Worm (Caenorhabditis elegans) whole organism, L4 larva: ENCODE measurements around the gene hpo-15.

Experiments used
- F10B5.3 ChIP-seq: sonication (generic microtip); optimal IDR thresholded peaks from 2 replicates; lab custom pipeline; 2016; ENCODE audit warnings: mild to moderate bottlenecking, missing genetic modification characterization, missing compliant biosample characterization
- F37D6.2 ChIP-seq: sonication (generic microtip); optimal IDR thresholded peaks from 2 replicates; lab custom pipeline; 2016; ENCODE audit warnings: mild to moderate bottlenecking, missing genetic modification characterization, missing compliant biosample characterization
- F49E8.2 ChIP-seq: sonication (generic microtip); optimal IDR thresholded peaks from 2 replicates; lab custom pipeline; 2016; ENCODE audit warnings: missing compliant biosample characterization, mild to moderate bottlenecking, missing genetic modification characterization, borderline replicate concordance
- R02D3.7 ChIP-seq: fragments of 150-350 bp; sonication (generic microtip); optimal IDR thresholded peaks from 3 replicates; lab custom pipeline; 2014; ENCODE audit warnings: missing biosample characterization, missing genetic modification characterization
- T20F7.1 ChIP-seq: fragments of 200-800 bp; sonication (Bioruptor generic); optimal IDR thresholded peaks from 2 replicates; lab custom pipeline; 2018; ENCODE audit warnings: mild to moderate bottlenecking, missing genetic modification characterization, missing compliant biosample characterization
- Y105C5A.15 ChIP-seq: fragments of 200-800 bp; sonication (Bioruptor generic); IDR thresholded peaks from 2 replicates; pipeline ENCODE4 v1.3.6; 2022; ENCODE audit warnings: missing genetic modification characterization, missing compliant biosample characterization
- ZK546.5 ChIP-seq, 2 experiments: sonication (generic microtip); optimal IDR thresholded peaks; 2 replicates each; lab custom pipeline; 2017; ENCODE audit warnings: missing biosample characterization in 2 of 2, missing genetic modification characterization in 2 of 2
- aha-1 ChIP-seq: fragments of 150-350 bp; peaks from one replicate; lab custom pipeline; 2014; ENCODE audit warnings: missing biosample characterization, missing genetic modification characterization
- ama-1 ChIP-seq: fragments of 150-350 bp; optimal IDR thresholded peaks from 2 replicates; lab custom pipeline; 2014; ENCODE audit warnings: inconsistent platforms, mixed read lengths
- ceh-28 ChIP-seq: fragments of 150-350 bp; optimal IDR thresholded peaks from 2 replicates; lab custom pipeline; 2014; ENCODE audit warnings: missing biosample characterization, missing genetic modification reagents, missing genetic modification characterization
- cey-2 ChIP-seq: sonication (generic microtip); optimal IDR thresholded peaks from 3 replicates; lab custom pipeline; 2017; ENCODE audit warnings: missing genetic modification characterization, mild to moderate bottlenecking, missing compliant biosample characterization, antibody characterized with exemption, borderline replicate concordance; ENCODE audit not compliant: insufficient read depth
- daf-12 ChIP-seq: fragments of 150-350 bp; optimal IDR thresholded peaks from 2 replicates; lab custom pipeline; 2014; ENCODE audit warnings: missing biosample characterization, missing genetic modification reagents, missing genetic modification characterization
- daf-16 ChIP-seq, 3 experiments: sonication (generic microtip); optimal IDR thresholded peaks; 2 replicates each; lab custom pipeline; 2016 to 2017; ENCODE audit warnings: missing genetic modification characterization in 3 of 3, missing genetic modification reagents in 3 of 3, mild to moderate bottlenecking in 2 of 3, missing compliant biosample characterization in 2 of 3, missing biosample characterization in 1 of 3, moderate library complexity in 1 of 3
- daf-8 ChIP-seq: fragments of 200-800 bp; sonication (Bioruptor generic); IDR thresholded peaks from 2 replicates; pipeline ENCODE4 v1.3.6; 2022; ENCODE audit warnings: missing genetic modification characterization, missing compliant biosample characterization
- dmd-6 ChIP-seq: fragments of 200-800 bp; sonication (Bioruptor generic); IDR thresholded peaks from 2 replicates; pipeline ENCODE4 v1.3.6; 2022; ENCODE audit warnings: missing genetic modification reagents, missing genetic modification characterization, missing compliant biosample characterization
- dve-1 ChIP-seq: sonication (generic microtip); optimal IDR thresholded peaks from 2 replicates; lab custom pipeline; 2017; ENCODE audit warnings: antibody characterized with exemption, mild to moderate bottlenecking, missing genetic modification characterization, missing compliant biosample characterization; ENCODE audit not compliant: insufficient read depth
- egl-27 ChIP-seq: sonication (generic microtip); optimal IDR thresholded peaks from 3 replicates; lab custom pipeline; 2017; ENCODE audit warnings: missing biosample characterization, missing genetic modification reagents, missing genetic modification characterization
- egl-43 ChIP-seq: fragments of 200-800 bp; sonication (Bioruptor generic); IDR thresholded peaks from 2 replicates; pipeline ENCODE4 v1.3.6; 2022; ENCODE audit warnings: missing genetic modification reagents, missing genetic modification characterization, missing compliant biosample characterization
- fkh-10 ChIP-seq: fragments of 150-350 bp; optimal IDR thresholded peaks from 2 replicates; lab custom pipeline; 2014; ENCODE audit warnings: missing biosample characterization, missing genetic modification reagents, missing genetic modification characterization
- hlh-11 ChIP-seq: fragments of 200-800 bp; sonication (Bioruptor generic); optimal IDR thresholded peaks from 2 replicates; lab custom pipeline; 2018; ENCODE audit warnings: mild to moderate bottlenecking, missing genetic modification characterization, missing compliant biosample characterization
- hmg-1.1 ChIP-seq: fragments of 200-800 bp; sonication (Bioruptor generic); IDR thresholded peaks from 2 replicates; pipeline ENCODE4 v1.3.6; 2022; ENCODE audit warnings: missing genetic modification reagents, missing genetic modification characterization, missing compliant biosample characterization
- jun-1 ChIP-seq: fragments of 150-350 bp; optimal IDR thresholded peaks from 2 replicates; lab custom pipeline; 2014; ENCODE audit warnings: missing biosample characterization, missing genetic modification reagents, missing genetic modification characterization
- lim-7 ChIP-seq: fragments of 200-800 bp; sonication (Bioruptor generic); IDR thresholded peaks from 2 replicates; pipeline ENCODE4 v1.3.6; 2022; ENCODE audit warnings: missing genetic modification characterization, missing compliant biosample characterization
- lin-13 ChIP-seq: fragments of 150-350 bp; optimal IDR thresholded peaks from 2 replicates; lab custom pipeline; 2014; ENCODE audit warnings: missing biosample characterization, missing genetic modification reagents, missing genetic modification characterization
- lin-15B ChIP-seq: fragments of 150-350 bp; sonication (generic microtip); optimal IDR thresholded peaks from 3 replicates; lab custom pipeline; 2014; ENCODE audit warnings: missing biosample characterization, missing genetic modification characterization
- lin-38 ChIP-seq: fragments of 200-800 bp; sonication (Bioruptor generic); IDR thresholded peaks from 2 replicates; pipeline ENCODE4 v1.3.6; 2022; ENCODE audit warnings: missing genetic modification reagents, missing genetic modification characterization, missing compliant biosample characterization
- lin-39 ChIP-seq: fragments of 150-350 bp; optimal IDR thresholded peaks from 2 replicates; lab custom pipeline; 2014; ENCODE audit warnings: missing biosample characterization, missing genetic modification reagents, missing genetic modification characterization
- madf-5 ChIP-seq, 2 experiments: fragments of 200-800 bp; sonication (Bioruptor generic); IDR thresholded peaks; 2 replicates each; pipeline ENCODE4 v1.3.6; 2022; ENCODE audit warnings: missing compliant biosample characterization in 2 of 2, missing genetic modification characterization in 2 of 2
- mdt-29 ChIP-seq: fragments of 200-800 bp; sonication (Bioruptor generic); IDR thresholded peaks from 2 replicates; pipeline ENCODE4 v1.3.6; 2022; ENCODE audit warnings: missing genetic modification reagents, missing genetic modification characterization, missing compliant biosample characterization
- mxl-3 ChIP-seq: fragments of 200-800 bp; sonication (Bioruptor generic); optimal IDR thresholded peaks from 2 replicates; lab custom pipeline; 2018; ENCODE audit warnings: mild to moderate bottlenecking, missing genetic modification characterization, missing compliant biosample characterization
- nhr-10 ChIP-seq: fragments of 150-350 bp; optimal IDR thresholded peaks from 2 replicates; lab custom pipeline; 2014; ENCODE audit warnings: missing biosample characterization, missing genetic modification characterization
- nhr-11 ChIP-seq: fragments of 150-350 bp; optimal IDR thresholded peaks from 2 replicates; lab custom pipeline; 2014; ENCODE audit warnings: missing biosample characterization, missing genetic modification characterization
- nhr-28 ChIP-seq: fragments of 150-350 bp; optimal IDR thresholded peaks from 2 replicates; lab custom pipeline; 2014; ENCODE audit warnings: missing biosample characterization, missing genetic modification characterization
- nhr-77 ChIP-seq: fragments of 150-350 bp; optimal IDR thresholded peaks from 2 replicates; lab custom pipeline; 2014; ENCODE audit warnings: missing biosample characterization, missing genetic modification characterization
- pqm-1 ChIP-seq: sonication (generic microtip); optimal IDR thresholded peaks from 2 replicates; lab custom pipeline; 2017; ENCODE audit warnings: missing biosample characterization, missing genetic modification characterization
- set-16 ChIP-seq: fragments of 200-800 bp; sonication (Bioruptor generic); IDR thresholded peaks from 2 replicates; pipeline ENCODE4 v1.3.6; 2022; ENCODE audit warnings: missing genetic modification reagents, missing genetic modification characterization, missing compliant biosample characterization
- snpc-1.2 ChIP-seq: fragments of 200-800 bp; sonication (Bioruptor generic); IDR thresholded peaks from 2 replicates; pipeline ENCODE4 v1.3.6; 2022; ENCODE audit warnings: missing genetic modification reagents, missing genetic modification characterization, missing compliant biosample characterization
- snpc-4 ChIP-seq: fragments of 150-350 bp; optimal IDR thresholded peaks from 2 replicates; lab custom pipeline; 2014; ENCODE audit warnings: missing biosample characterization, missing genetic modification characterization
- spr-3 ChIP-seq: fragments of 200-800 bp; sonication (Bioruptor generic); optimal IDR thresholded peaks from 2 replicates; lab custom pipeline; 2018; ENCODE audit warnings: mild to moderate bottlenecking, missing genetic modification characterization, missing compliant biosample characterization
- tag-97 ChIP-seq: fragments of 200-800 bp; sonication (Bioruptor generic); IDR thresholded peaks from 2 replicates; pipeline ENCODE4 v1.3.6; 2022; ENCODE audit warnings: missing genetic modification characterization, missing compliant biosample characterization
- unc-62 ChIP-seq, 3 experiments: fragments of 150-350 bp in 1 of 3; sonication (generic microtip); optimal IDR thresholded peaks in 2 of 3; peaks in 1 of 3; 1 replicate in 1 of 3; 2 replicates in 2 of 3; lab custom pipeline; 2014 to 2017; ENCODE audit warnings: missing biosample characterization in 3 of 3, missing genetic modification characterization in 3 of 3, missing genetic modification reagents in 3 of 3, missing genotype in 1 of 3
- ztf-7 ChIP-seq: fragments of 150-350 bp; optimal IDR thresholded peaks from 2 replicates; lab custom pipeline; 2014; ENCODE audit warnings: missing biosample characterization, missing genetic modification characterization

Gene hpo-15

ce11 chrV:5511720-5512119, 1.9 kb downstream of the hpo-15 start (continued):
- TF ChIP-seq lin-39 (tag; lab: Kevin White, UChicago) (no peak), dmd-6 (GFP tag; lab: Robert Waterston, UW) (0 out of 2 replicates have a peak, but pooled peaks have one; percentile 19), snpc-1.2 (no peak), daf-12 (no peak), nhr-28 (tag; lab: Kevin White, UChicago) (peak; percentile 70), daf-16 (GFP tag; optimal IDR thresholded peaks at IDR 0.05; lab: Kevin White, UChicago) (no peak), daf-16 (tag; optimal IDR thresholded peaks at IDR 0.05; lab: Kevin White, UChicago) (peak; percentile 43)
- TF ChIP-seq, all 104 proteins: peak for 9

ce11 chrV:5509966-5510365, 3.7 kb downstream of the hpo-15 start:
- TF ChIP-seq egl-43 (GFP tag; lab: Robert Waterston, UW) = no peak
- TF ChIP-seq daf-16 (GFP tag; optimal IDR thresholded peaks at IDR 0.05; lab: Kevin White, UChicago) = no peak
- peak; percentile 23 for TF ChIP-seq daf-16 (tag; optimal IDR thresholded peaks at IDR 0.05; lab: Kevin White, UChicago)
- TF ChIP-seq unc-62 (GFP tag; optimal IDR thresholded peaks at IDR 0.05 in 1 of 2; lab: Kevin White, UChicago) = peak in 1 of 2 experiments; percentile 94
- no peak for TF ChIP-seq unc-62 (tag; optimal IDR thresholded peaks at IDR 0.05; lab: Kevin White, UChicago)
- no peak for TF ChIP-seq R02D3.7 (tag; lab: Kevin White, UChicago)
- peak; percentile 16 for TF ChIP-seq dve-1 (tag; lab: Kevin White, UChicago)
- peak; percentile 34 for TF ChIP-seq lin-38 (GFP tag; lab: Robert Waterston, UW)
- TF ChIP-seq dmd-6 (GFP tag; lab: Robert Waterston, UW) = peak; percentile 59

- TF ChIP-seq nhr-77 (tag; lab: Kevin White, UChicago) (no peak), unc-62 (GFP tag; optimal IDR thresholded peaks at IDR 0.05 in 1 of 2; lab: Kevin White, UChicago) (peak in 1 of 2 experiments; percentile 94), unc-62 (tag; optimal IDR thresholded peaks at IDR 0.05; lab: Kevin White, UChicago) (no peak)
These were observed 4.5 kb downstream of the hpo-15 start for ce11 chrV:5509134-5509533.

ce11 chrV:5504807-5505442, 8.7 kb downstream of the hpo-15 start, which contains the start of the genes dnj-19 and nhr-47:
Gene dnj-19 (minus strand): TSS chrV:5504857.
Gene nhr-47 (plus strand): TSS chrV:5505253.
- TF ChIP-seq madf-5 (GFP tag; IDR thresholded peaks at IDR 0.05; lab: Robert Waterston, UW) = no peak
- TF ChIP-seq F49E8.2 (tag; lab: Kevin White, UChicago) = peak; percentile 48
- peak; percentile 75 for TF ChIP-seq mdt-29 (GFP tag; lab: Robert Waterston, UW)
- no peak for TF ChIP-seq cey-2 (tag; lab: Kevin White, UChicago)
- TF ChIP-seq F10B5.3 = peak; percentile 75
- TF ChIP-seq tag-97 (GFP tag; lab: Robert Waterston, UW) = no peak
- no peak; the same call in 1 of the 2 replicates for TF ChIP-seq set-16 (GFP tag; lab: Robert Waterston, UW)
- TF ChIP-seq nhr-11 (tag; lab: Kevin White, UChicago) = peak; percentile 83
- peak; percentile 79 for TF ChIP-seq mxl-3 (GFP tag; lab: Kevin White, UChicago)
- peak in 1 of 2 experiments; percentile 98 for TF ChIP-seq unc-62 (GFP tag; optimal IDR thresholded peaks at IDR 0.05 in 1 of 2; lab: Kevin White, UChicago)
- TF ChIP-seq unc-62 (tag; optimal IDR thresholded peaks at IDR 0.05; lab: Kevin White, UChicago) = no peak
- no peak for TF ChIP-seq nhr-10 (tag; lab: Kevin White, UChicago)
- TF ChIP-seq ama-1 (lab: Kevin White, UChicago) = peak; percentile 49
- no peak for TF ChIP-seq R02D3.7 (tag; lab: Kevin White, UChicago)
- no peak for TF ChIP-seq lim-7 (GFP tag; lab: Robert Waterston, UW)
- TF ChIP-seq daf-12 = no peak
- no peak for TF ChIP-seq ZK546.5 (tag; optimal IDR thresholded peaks at IDR 0.05; lab: Kevin White, UChicago)
- TF ChIP-seq F37D6.2 (tag; lab: Kevin White, UChicago) = peak; percentile 91
- TF ChIP-seq hmg-1.1 (GFP tag; lab: Robert Waterston, UW) = peak; percentile 95
- peak; percentile 88 for TF ChIP-seq T20F7.1 (GFP tag; lab: Kevin White, UChicago)
- TF ChIP-seq Y105C5A.15 (GFP tag; lab: Robert Waterston, UW) = no peak
- peak; percentile 81 for TF ChIP-seq ztf-7
- peak; percentile 90 for TF ChIP-seq spr-3
- TF ChIP-seq lin-39 (tag; lab: Kevin White, UChicago) = no peak
- TF ChIP-seq lin-13 (GFP tag; lab: Kevin White, UChicago) = peak; percentile 89
- TF ChIP-seq hlh-11 = peak; percentile 93
- TF ChIP-seq egl-27 (tag; lab: Kevin White, UChicago) = no peak
- TF ChIP-seq daf-8 (GFP tag; lab: Robert Waterston, UW) = no peak
- no peak for TF ChIP-seq ceh-28 (tag; lab: Kevin White, UChicago)
- TF ChIP-seq snpc-4 (tag; lab: Kevin White, UChicago) = no peak
- TF ChIP-seq fkh-10 (GFP tag; lab: Kevin White, UChicago) = peak; percentile 59
- TF ChIP-seq lin-15B = no peak
- TF ChIP-seq aha-1 (tag; lab: Kevin White, UChicago) = peak; percentile 99
- TF ChIP-seq pqm-1 (tag; lab: Kevin White, UChicago) = no peak
- TF ChIP-seq jun-1 (tag; lab: Kevin White, UChicago) = peak; percentile 67
